Fruit fly (Drosophila melanogaster) whole organism: ENCODE measurements around the gene CG43394.

ENCODE experiments used
- Dll ChIP-seq: fragments of >200 bp; optimal IDR thresholded peaks from 2 replicates; lab custom pipeline; 2017
- EcR ChIP-seq, 2 experiments: fragments of >200 bp; optimal IDR thresholded peaks; 2 replicates each; lab custom pipeline; 2017; ENCODE audit warnings: missing biosample characterization in 2 of 2, missing genetic modification characterization in 2 of 2, missing genetic modification reagents in 2 of 2
- pan ChIP-seq: fragments of >200 bp; optimal IDR thresholded peaks from 2 replicates; lab custom pipeline; 2017
- psq ChIP-seq: fragments of >200 bp; optimal IDR thresholded peaks from 2 replicates; lab custom pipeline; 2017

- TF ChIP-seq psq (lab: Kevin White, UChicago) (no peak), EcR (GFP tag; optimal IDR thresholded peaks at IDR 0.05; lab: Kevin White, UChicago) (no peak), pan (lab: Kevin White, UChicago) (no peak), Dll (lab: Kevin White, UChicago) (no peak)
Measured at dm6 chr2L:8143947-8144346, 1.6 kb upstream of the CG43394 start, which contains the start of gene CG42762.
